Fruit fly (Drosophila melanogaster): Measurements from ENCODE around the gene CG31140.

The CG31140 gene

dm6 chr3R:23927429-23927828 lies 35.6 kb upstream of the CG31140 start, which contains the start of gene CG13601 (continued):
- TF ChIP-seq unc-4 (GFP tag; IDR thresholded peaks at IDR 0.05; ENCODE audit: partially characterized antibody) (peak; percentile 87), Dbx (GFP tag; IDR thresholded peaks at IDR 0.05) (0 out of 3 replicates have a peak, but pooled peaks have one; percentile 22), Max (GFP tag; optimal IDR thresholded peaks at IDR 0.05) (peak; percentile 31), sima (GFP tag; optimal IDR thresholded peaks at IDR 0.05) (no peak), al (GFP tag; IDR thresholded peaks at IDR 0.05) (0 out of 2 replicates have a peak, but pooled peaks have one; percentile 37), CG10366 (GFP tag; IDR thresholded peaks at IDR 0.05) (peak; percentile 20; the same call in 1 of the 2 replicates), NFAT (GFP tag; IDR thresholded peaks at IDR 0.05) (peak; percentile 56; the same call in 1 of the 2 replicates), CG3847 (GFP tag; IDR thresholded peaks at IDR 0.05) (peak; percentile 23; the same call in 1 of the 2 replicates), CG4617 (GFP tag; optimal IDR thresholded peaks at IDR 0.05; ENCODE audit: borderline replicate concordance) (peak; percentile 52), CG11247 (GFP tag; IDR thresholded peaks at IDR 0.05) (peak; percentile 52), ttk (GFP tag; IDR thresholded peaks at IDR 0.05) (peak; percentile 38; the same call in 1 of the 2 replicates), Hey (tag; optimal IDR thresholded peaks at IDR 0.05) (peak; percentile 24), Chrac-16 (GFP tag; optimal IDR thresholded peaks at IDR 0.05) (peak; percentile 39), TFAM (GFP tag; optimal IDR thresholded peaks at IDR 0.05) (no peak), H2.0 (GFP tag; IDR thresholded peaks at IDR 0.05) (peak; percentile 24; the same call in 1 of the 2 replicates), nerfin-2 (GFP tag; IDR thresholded peaks at IDR 0.05; ENCODE audit: partially characterized antibody) (peak; percentile 40; the same call in 1 of the 2 replicates), chinmo (GFP tag; IDR thresholded peaks at IDR 0.05; ENCODE audit: partially characterized antibody) (peak; percentile 84; the same call in 1 of the 4 replicates), CG13894 (tag; optimal IDR thresholded peaks at IDR 0.05) (peak; percentile 45), Abd-B (GFP tag; optimal IDR thresholded peaks at IDR 0.05) (no peak), sna (GFP tag; IDR thresholded peaks at IDR 0.05; ENCODE audit: partially characterized antibody) (peak; percentile 78), CG31441 (GFP tag; IDR thresholded peaks at IDR 0.05) (0 out of 2 replicates have a peak, but pooled peaks have one; percentile 11), ci (GFP tag; IDR thresholded peaks at IDR 0.05) (peak; percentile 63; the same call in 2 of the 3 replicates), HmgZ (tag; optimal IDR thresholded peaks at IDR 0.05) (peak; percentile 9), CG11560 (tag; IDR thresholded peaks at IDR 0.05) (no peak), otp (GFP tag; IDR thresholded peaks at IDR 0.05) (peak; percentile 39; the same call in 1 of the 3 replicates), CG9817 (tag; optimal IDR thresholded peaks at IDR 0.05) (peak; percentile 12), CG2116 (GFP tag; optimal IDR thresholded peaks at IDR 0.05) (peak; percentile 25), Med (GFP tag) (peak; percentile 77), CG12744 (GFP tag; optimal IDR thresholded peaks at IDR 0.05) (no peak), Sry-δ (GFP tag; optimal IDR thresholded peaks at IDR 0.05) (peak; percentile 84), CG12155 (GFP tag; optimal IDR thresholded peaks at IDR 0.05) (peak; percentile 25), kah (GFP tag; optimal IDR thresholded peaks at IDR 0.05) (no peak), Awh (GFP tag; IDR thresholded peaks at IDR 0.05) (no peak), CG34224 (GFP tag; IDR thresholded peaks at IDR 0.05; ENCODE audit: partially characterized antibody) (peak; percentile 83), dpn (GFP tag; optimal IDR thresholded peaks at IDR 0.05) (peak in 1 of 2 experiments; percentile 35), dysf (GFP tag; IDR thresholded peaks at IDR 0.05) (peak; percentile 35; the same call in 2 of the 3 replicates), fd64A (GFP tag; optimal IDR thresholded peaks at IDR 0.05) (no peak), Nf-YB (GFP tag; optimal IDR thresholded peaks at IDR 0.05) (no peak), dimm (GFP tag; IDR thresholded peaks at IDR 0.05) (no peak), pum (GFP tag; optimal IDR thresholded peaks at IDR 0.05) (no peak), ase (GFP tag; IDR thresholded peaks at IDR 0.05) (no peak), CG32532 (GFP tag; IDR thresholded peaks at IDR 0.05) (peak; percentile 41), lbe (GFP tag; optimal IDR thresholded peaks at IDR 0.05) (peak; percentile 34), CHES-1-like (GFP tag; optimal IDR thresholded peaks at IDR 0.05) (no peak), CG13296 (GFP tag; optimal IDR thresholded peaks at IDR 0.05) (peak; percentile 46), sug (tag; optimal IDR thresholded peaks at IDR 0.05) (peak; percentile 30), vfl (GFP tag; optimal IDR thresholded peaks at IDR 0.05) (peak; percentile 14), Nf-YA (GFP tag; IDR thresholded peaks at IDR 0.05) (no peak), nom (GFP tag; optimal IDR thresholded peaks at IDR 0.05) (no peak), NfI (GFP tag; optimal IDR thresholded peaks at IDR 0.05) (peak; percentile 36)

Measured in whole organism, embryonic.